Worm (Caenorhabditis elegans): ENCODE measurements around the gene ric-4.

DNA sequence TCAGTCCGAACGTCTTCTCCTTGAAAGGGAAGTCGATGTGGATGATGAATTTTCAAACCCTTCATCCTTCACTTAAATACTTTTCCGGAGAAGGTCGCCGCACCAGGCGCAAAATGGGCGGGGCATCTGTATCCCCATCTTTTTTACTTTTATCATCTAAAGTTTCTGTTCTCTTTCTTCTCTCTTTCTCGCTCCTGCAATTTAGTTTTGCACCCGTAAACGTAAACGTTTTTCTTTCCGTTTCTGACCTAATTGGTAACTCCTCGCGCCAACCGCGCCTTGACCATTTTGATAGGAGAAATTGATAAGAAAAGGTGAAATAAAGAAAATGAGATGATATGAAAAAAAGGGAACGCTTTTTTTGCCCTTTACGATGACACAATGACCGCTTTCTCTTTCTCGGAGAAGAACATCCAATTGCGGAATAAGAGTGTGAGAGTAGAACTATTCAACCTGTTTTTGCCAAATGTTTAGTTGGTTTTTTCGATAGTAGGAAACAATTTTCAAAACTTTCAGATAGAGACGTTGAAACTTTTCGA, 22.8 kb upstream of the ric-4 start, which contains the start of gene col-149:
- TF ChIP-seq ztf-26 (tag; optimal IDR thresholded peaks at IDR 0.05) (no peak), unc-62 (GFP tag; optimal IDR thresholded peaks at IDR 0.05) (no peak), Y53G8AR.9 (GFP tag; conservative IDR thresholded peaks at IDR 0.05) (no peak)
